Fruit fly (Drosophila melanogaster): ENCODE results near the gene CG32708.

Gene CG32708

DNA sequence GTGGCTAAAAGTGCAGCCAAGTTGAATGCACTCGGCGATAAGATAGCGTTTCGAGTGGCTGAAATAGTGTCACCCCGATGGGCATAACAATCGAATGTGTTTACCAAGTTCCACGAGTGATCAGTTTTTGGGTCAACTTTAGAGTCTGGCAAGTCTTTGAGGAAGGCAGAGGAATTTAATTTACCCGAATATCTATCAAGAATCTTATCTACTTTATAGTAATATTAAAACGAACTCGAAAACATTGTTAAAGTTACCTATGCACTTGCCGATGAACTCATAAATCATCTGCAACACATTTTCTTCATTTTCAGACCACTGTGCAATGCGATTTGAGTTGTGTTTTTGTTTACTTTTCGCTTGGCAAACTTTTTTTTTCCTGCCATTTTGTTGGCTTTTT is 24.4 kb upstream of the CG32708 start:
- TF ChIP-seq fru (GFP tag; optimal IDR thresholded peaks at IDR 0.05) (peak; percentile 27), foxo (GFP tag; optimal IDR thresholded peaks at IDR 0.05) (peak in 1 of 2 experiments; percentile 18), br (GFP tag; optimal IDR thresholded peaks at IDR 0.05) (no peak), h (GFP tag; optimal IDR thresholded peaks at IDR 0.05) (peak; percentile 23), Jra (GFP tag; optimal IDR thresholded peaks at IDR 0.05) (no peak), ey (GFP tag; optimal IDR thresholded peaks at IDR 0.05) (peak; percentile 4), Rel (GFP tag; optimal IDR thresholded peaks at IDR 0.05) (no peak), Rel (tag; optimal IDR thresholded peaks at IDR 0.05) (no peak)

DNA sequence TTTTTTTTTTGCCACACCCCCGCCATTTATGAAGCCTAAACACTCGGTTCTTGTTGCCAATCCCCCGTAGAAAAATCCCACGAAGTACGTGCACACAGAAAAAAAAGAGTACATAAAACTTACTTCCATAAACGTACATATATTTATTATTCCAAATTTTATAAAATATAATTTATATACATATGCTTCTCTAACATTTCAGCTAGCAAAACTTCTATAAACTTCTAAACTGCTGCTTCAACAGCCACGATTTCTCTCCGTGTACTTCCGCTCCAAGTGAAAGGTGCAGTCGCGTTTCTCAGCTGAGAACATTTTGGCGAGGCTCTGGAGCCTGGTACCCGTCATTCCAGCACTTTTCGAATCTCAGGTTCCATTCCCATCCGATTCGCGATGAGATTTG is 23.1 kb upstream of the CG32708 start:
- no peak for TF ChIP-seq usp (GFP tag; optimal IDR thresholded peaks at IDR 0.05)
- no peak for TF ChIP-seq sage (GFP tag; optimal IDR thresholded peaks at IDR 0.05)
- peak; percentile 37 for TF ChIP-seq Hnf4 (GFP tag; optimal IDR thresholded peaks at IDR 0.05)
- TF ChIP-seq tai (GFP tag; optimal IDR thresholded peaks at IDR 0.05), result no peak
- TF ChIP-seq Rel (GFP tag; optimal IDR thresholded peaks at IDR 0.05), result peak; percentile 9
- TF ChIP-seq Rel (tag; optimal IDR thresholded peaks at IDR 0.05), result peak; percentile 34
- TF ChIP-seq fru (GFP tag; optimal IDR thresholded peaks at IDR 0.05), result peak; percentile 38
- TF ChIP-seq jim (GFP tag; optimal IDR thresholded peaks at IDR 0.05), result no peak
- TF ChIP-seq Myc (optimal IDR thresholded peaks at IDR 0.05), result no peak
- peak in 1 of 2 experiments; percentile 60 for TF ChIP-seq foxo (GFP tag; optimal IDR thresholded peaks at IDR 0.05)
- no peak for TF ChIP-seq sv (GFP tag; optimal IDR thresholded peaks at IDR 0.05)
- peak; percentile 61 for TF ChIP-seq h (GFP tag; optimal IDR thresholded peaks at IDR 0.05)
- peak; percentile 15 for TF ChIP-seq ey (GFP tag; optimal IDR thresholded peaks at IDR 0.05)
- TF ChIP-seq psq (GFP tag; optimal IDR thresholded peaks at IDR 0.05), result peak; percentile 53
- TF ChIP-seq HLH106 (tag; optimal IDR thresholded peaks at IDR 0.05), result peak; percentile 77
- TF ChIP-seq rgr (GFP tag; optimal IDR thresholded peaks at IDR 0.05), result peak; percentile 61
- peak; percentile 46 for TF ChIP-seq OdsH (GFP tag; optimal IDR thresholded peaks at IDR 0.05)
- TF ChIP-seq woc (GFP tag; optimal IDR thresholded peaks at IDR 0.05), result peak; percentile 43
- TF ChIP-seq Sp1 (GFP tag; optimal IDR thresholded peaks at IDR 0.05), result peak; percentile 68
- TF ChIP-seq CrebA (GFP tag; optimal IDR thresholded peaks at IDR 0.05; ENCODE audit: borderline replicate concordance), result no peak

DNA sequence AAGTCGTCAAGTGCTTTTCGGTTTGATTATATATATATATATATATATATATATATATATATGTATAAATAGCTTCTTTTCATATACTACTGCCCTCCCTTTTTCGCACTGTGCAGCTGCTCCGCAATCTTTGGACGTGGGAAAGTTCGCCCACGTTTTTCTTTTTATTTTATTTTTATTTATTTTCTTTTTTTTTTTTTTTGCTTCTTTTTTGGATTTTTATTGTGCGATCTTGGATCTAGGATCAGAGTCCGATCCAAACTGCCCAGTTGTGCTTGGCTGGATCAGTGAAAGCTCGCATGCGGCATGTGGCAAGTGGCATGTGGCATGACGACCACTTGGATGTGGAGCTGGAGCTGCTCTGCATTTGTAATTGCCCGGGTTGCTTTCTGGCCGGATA is 22.3 kb upstream of the CG32708 start:
- TF ChIP-seq ey (GFP tag; optimal IDR thresholded peaks at IDR 0.05) (no peak), dsf (GFP tag; optimal IDR thresholded peaks at IDR 0.05; ENCODE audit: borderline replicate concordance) (no peak), tai (GFP tag; optimal IDR thresholded peaks at IDR 0.05) (no peak), psq (GFP tag; optimal IDR thresholded peaks at IDR 0.05) (no peak), CrebA (GFP tag; optimal IDR thresholded peaks at IDR 0.05; ENCODE audit: borderline replicate concordance) (no peak), GATAd (GFP tag; optimal IDR thresholded peaks at IDR 0.05) (no peak), Sp1 (GFP tag; optimal IDR thresholded peaks at IDR 0.05) (no peak), rgr (GFP tag; optimal IDR thresholded peaks at IDR 0.05) (no peak), br (GFP tag; optimal IDR thresholded peaks at IDR 0.05) (no peak), CG32264 (GFP tag; optimal IDR thresholded peaks at IDR 0.05) (no peak), HLH106 (tag; optimal IDR thresholded peaks at IDR 0.05) (no peak), Dif (GFP tag; optimal IDR thresholded peaks at IDR 0.05; ENCODE audit: partially characterized antibody) (no peak), lola (GFP tag; optimal IDR thresholded peaks at IDR 0.05) (no peak), foxo (GFP tag; optimal IDR thresholded peaks at IDR 0.05) (no peak), Vsx2 (GFP tag; optimal IDR thresholded peaks at IDR 0.05; ENCODE audit: partially characterized antibody) (no peak), Hnf4 (GFP tag; optimal IDR thresholded peaks at IDR 0.05) (no peak), jim (GFP tag; optimal IDR thresholded peaks at IDR 0.05) (no peak), sv (GFP tag; optimal IDR thresholded peaks at IDR 0.05) (no peak)

DNA sequence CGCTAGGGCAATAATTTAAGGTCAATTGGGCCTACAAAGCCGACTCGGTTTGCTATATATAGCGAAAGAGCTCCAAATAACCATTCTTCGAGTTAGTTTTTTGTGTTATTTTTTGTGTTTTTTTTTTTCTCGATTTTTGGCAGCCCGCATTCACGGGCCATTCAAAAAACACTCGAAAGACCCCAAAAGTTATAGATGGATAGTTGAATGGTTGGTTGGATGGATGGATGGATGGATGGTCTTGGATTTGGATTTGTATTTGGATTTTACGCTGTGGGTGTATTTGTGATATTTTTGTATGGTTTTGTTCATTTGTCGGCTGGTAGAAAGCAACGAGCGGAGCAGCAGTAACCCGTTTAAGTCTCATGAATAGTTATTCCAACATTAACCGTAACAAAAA is 21.7 kb upstream of the CG32708 start:
- TF ChIP-seq ey (GFP tag; optimal IDR thresholded peaks at IDR 0.05) (no peak), N (GFP tag; optimal IDR thresholded peaks at IDR 0.05) (no peak), Abd-B (GFP tag; optimal IDR thresholded peaks at IDR 0.05) (no peak), OdsH (GFP tag; optimal IDR thresholded peaks at IDR 0.05) (no peak)

DNA sequence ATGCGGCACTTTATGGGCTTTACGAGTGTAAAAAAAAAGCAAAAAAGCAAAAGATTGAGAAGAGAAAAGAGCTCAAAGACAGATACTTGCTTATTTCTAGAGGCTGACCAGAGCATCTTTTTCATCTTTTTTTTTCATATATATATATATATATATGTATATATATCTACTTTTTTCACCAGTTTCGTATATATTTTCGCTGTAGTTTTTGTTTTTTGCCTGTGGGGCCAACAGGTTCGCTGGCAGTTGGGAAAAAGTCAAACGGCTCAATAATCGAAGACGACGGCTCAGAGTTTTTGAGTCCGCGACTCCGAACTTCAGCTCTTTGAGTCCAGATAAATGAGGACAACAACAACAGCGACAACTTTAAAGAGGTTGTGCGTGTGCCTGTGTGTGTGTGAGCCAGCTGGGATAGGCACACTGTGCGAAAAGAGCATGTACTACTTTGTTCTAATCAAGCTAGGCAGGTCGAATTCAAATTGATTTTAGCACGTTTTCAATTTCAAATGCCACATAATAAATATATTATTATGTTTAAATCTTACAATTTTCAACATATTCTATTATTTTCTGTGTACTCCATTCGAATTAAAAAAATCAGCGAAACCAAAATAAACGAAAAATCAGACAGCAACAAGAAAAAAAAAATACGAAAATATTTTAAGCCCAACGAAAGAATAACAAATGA is 18.8 kb upstream of the CG32708 start:
- TF ChIP-seq usp (GFP tag; optimal IDR thresholded peaks at IDR 0.05) (no peak), rgr (GFP tag; optimal IDR thresholded peaks at IDR 0.05) (peak; percentile 78), fru (GFP tag; optimal IDR thresholded peaks at IDR 0.05) (peak; percentile 75), HLH106 (tag; optimal IDR thresholded peaks at IDR 0.05) (peak; percentile 80), Rel (GFP tag; optimal IDR thresholded peaks at IDR 0.05) (peak; percentile 19), Rel (tag; optimal IDR thresholded peaks at IDR 0.05) (peak; percentile 34), dsf (GFP tag; optimal IDR thresholded peaks at IDR 0.05; ENCODE audit: borderline replicate concordance) (no peak), GATAd (GFP tag; optimal IDR thresholded peaks at IDR 0.05) (no peak), dmrt93B (GFP tag; optimal IDR thresholded peaks at IDR 0.05) (peak; percentile 64), Abd-B (GFP tag; optimal IDR thresholded peaks at IDR 0.05) (no peak), foxo (GFP tag; optimal IDR thresholded peaks at IDR 0.05) (peak in 1 of 2 experiments; percentile 87), Mio (GFP tag; optimal IDR thresholded peaks at IDR 0.05) (no peak), h (GFP tag; optimal IDR thresholded peaks at IDR 0.05) (peak; percentile 85), Vsx2 (GFP tag; optimal IDR thresholded peaks at IDR 0.05; ENCODE audit: partially characterized antibody) (no peak), woc (GFP tag; optimal IDR thresholded peaks at IDR 0.05) (peak; percentile 45), CG32264 (GFP tag; optimal IDR thresholded peaks at IDR 0.05) (no peak), Sp1 (GFP tag; optimal IDR thresholded peaks at IDR 0.05) (peak; percentile 82), sv (GFP tag; optimal IDR thresholded peaks at IDR 0.05) (no peak), br (GFP tag; optimal IDR thresholded peaks at IDR 0.05) (peak; percentile 33), psq (GFP tag; optimal IDR thresholded peaks at IDR 0.05) (peak; percentile 72), brk (GFP tag; optimal IDR thresholded peaks at IDR 0.05) (peak; percentile 45), ey (GFP tag; optimal IDR thresholded peaks at IDR 0.05) (peak; percentile 64), Myc (optimal IDR thresholded peaks at IDR 0.05) (no peak), Hnf4 (GFP tag; optimal IDR thresholded peaks at IDR 0.05) (peak; percentile 56), CG9705 (GFP tag; optimal IDR thresholded peaks at IDR 0.05) (peak; percentile 4), N (GFP tag; optimal IDR thresholded peaks at IDR 0.05) (no peak), pan (optimal IDR thresholded peaks at IDR 0.05) (no peak), CrebA (GFP tag; optimal IDR thresholded peaks at IDR 0.05; ENCODE audit: borderline replicate concordance) (no peak), OdsH (GFP tag; optimal IDR thresholded peaks at IDR 0.05) (peak; percentile 75), sage (GFP tag; optimal IDR thresholded peaks at IDR 0.05) (peak; percentile 74)

Data from whole organism, wandering third instar larva.